Worm (Caenorhabditis elegans) whole organism, young adult: ENCODE results near the gene pkc-1.

Experiments used
- B0019.2 ChIP-seq: fragments of 200-800 bp; sonication (Bioruptor generic); conservative IDR thresholded peaks from 2 replicates; pipeline ENCODE4 v1.3.6; 2022; ENCODE audit warnings: missing genetic modification reagents, missing genetic modification characterization, missing compliant biosample characterization
- B0035.1 ChIP-seq: sonication (generic microtip); optimal IDR thresholded peaks from 2 replicates; lab custom pipeline; 2016; ENCODE audit warnings: missing genetic modification characterization, mild to moderate bottlenecking, missing compliant biosample characterization, missing genotype, missing genetic modification reagents
- B0336.3 ChIP-seq: fragments of 200-800 bp; sonication (Bioruptor generic); IDR thresholded peaks from 2 replicates; pipeline ENCODE4 v1.3.6; 2022; ENCODE audit warnings: missing genetic modification characterization, missing compliant biosample characterization
- F10E7.11 ChIP-seq: sonication (generic microtip); optimal IDR thresholded peaks from 2 replicates; lab custom pipeline; 2017; ENCODE audit warnings: mild to moderate bottlenecking, missing genetic modification characterization, moderate library complexity, missing compliant biosample characterization
- F22D6.2 ChIP-seq: sonication (generic microtip); optimal IDR thresholded peaks from 2 replicates; lab custom pipeline; 2016; ENCODE audit warnings: mild to moderate bottlenecking, missing genetic modification characterization, missing compliant biosample characterization
- F49E8.2 ChIP-seq: sonication (generic microtip); optimal IDR thresholded peaks from 3 replicates; lab custom pipeline; 2017; ENCODE audit warnings: missing genetic modification characterization, mild to moderate bottlenecking, missing compliant biosample characterization, antibody characterized with exemption, moderate library complexity; ENCODE audit not compliant: insufficient read depth
- F57A8.1 ChIP-seq: fragments of 200-800 bp; sonication (Bioruptor generic); optimal IDR thresholded peaks from 2 replicates; lab custom pipeline; 2018; ENCODE audit warnings: mild to moderate bottlenecking, missing genetic modification characterization, moderate library complexity, missing compliant biosample characterization
- K11D2.4 ChIP-seq: fragments of 200-800 bp; sonication (Bioruptor generic); IDR thresholded peaks from 2 replicates; pipeline ENCODE4 v1.3.6; 2022; ENCODE audit warnings: missing genetic modification reagents, missing genetic modification characterization, missing compliant biosample characterization
- K12H6.12 ChIP-seq: fragments of 200-800 bp; sonication (Bioruptor generic); optimal IDR thresholded peaks from 2 replicates; lab custom pipeline; 2018; ENCODE audit warnings: mild to moderate bottlenecking, missing genetic modification characterization, missing compliant biosample characterization
- T07F8.4 ChIP-seq: sonication (generic microtip); optimal IDR thresholded peaks from 2 replicates; lab custom pipeline; 2016; ENCODE audit warnings: mild to moderate bottlenecking, missing genetic modification characterization, moderate library complexity, missing compliant biosample characterization
- Y53F4B.3 ChIP-seq: fragments of 200-800 bp; sonication (Bioruptor generic); IDR thresholded peaks from 2 replicates; pipeline ENCODE4 v1.3.6; 2022; ENCODE audit warnings: missing genetic modification reagents, missing genetic modification characterization, missing compliant biosample characterization
- Y67H2A.10 ChIP-seq: fragments of 200-800 bp; sonication (Bioruptor generic); conservative IDR thresholded peaks from 2 replicates; pipeline ENCODE4 v1.3.6; 2022; ENCODE audit warnings: missing genetic modification reagents, missing genetic modification characterization, missing compliant biosample characterization
- Y95B8A.8 ChIP-seq: fragments of 200-800 bp; sonication (Bioruptor generic); IDR thresholded peaks from 2 replicates; pipeline ENCODE4 v1.3.6; 2022; ENCODE audit warnings: missing genetic modification reagents, missing genetic modification characterization, missing compliant biosample characterization
- atf-7 ChIP-seq: sonication (generic microtip); optimal IDR thresholded peaks from 2 replicates; lab custom pipeline; 2017; ENCODE audit warnings: mild to moderate bottlenecking, missing genetic modification characterization, missing compliant biosample characterization
- athp-1 ChIP-seq: sonication (generic microtip); optimal IDR thresholded peaks from 2 replicates; lab custom pipeline; 2017; ENCODE audit warnings: mild to moderate bottlenecking, missing genetic modification characterization, missing compliant biosample characterization
- attf-3 ChIP-seq: fragments of 200-800 bp; sonication (Bioruptor generic); conservative IDR thresholded peaks from 2 replicates; pipeline ENCODE4 v1.3.6; 2022; ENCODE audit warnings: missing genetic modification reagents, missing genetic modification characterization, missing compliant biosample characterization
- bed-1 ChIP-seq: fragments of 200-800 bp; sonication (Bioruptor generic); IDR thresholded peaks from 2 replicates; pipeline ENCODE4 v1.3.6; 2022; ENCODE audit warnings: missing genetic modification reagents, missing genetic modification characterization, missing compliant biosample characterization
- bed-2 ChIP-seq: fragments of 200-800 bp; sonication (Bioruptor generic); IDR thresholded peaks from 2 replicates; pipeline ENCODE4 v1.3.6; 2022; ENCODE audit warnings: missing genetic modification reagents, missing genetic modification characterization, missing compliant biosample characterization
- cebp-2 ChIP-seq: fragments of 200-800 bp; sonication (Bioruptor generic); IDR thresholded peaks from 2 replicates; pipeline ENCODE4 v1.3.6; 2022; ENCODE audit warnings: missing genetic modification characterization, missing compliant biosample characterization
- ceh-58 ChIP-seq: fragments of 200-800 bp; sonication (Bioruptor generic); IDR thresholded peaks from 2 replicates; pipeline ENCODE4 v1.3.6; 2022; ENCODE audit warnings: missing genetic modification characterization, missing compliant biosample characterization
- ceh-79 ChIP-seq: sonication (generic microtip); optimal IDR thresholded peaks from 2 replicates; lab custom pipeline; 2017; ENCODE audit warnings: mild to moderate bottlenecking, missing genetic modification characterization, missing compliant biosample characterization
- ceh-91 ChIP-seq: fragments of 200-800 bp; sonication (Bioruptor generic); IDR thresholded peaks from 2 replicates; pipeline ENCODE4 v1.3.6; 2022; ENCODE audit warnings: missing genetic modification reagents, missing genetic modification characterization, missing compliant biosample characterization
- die-1 ChIP-seq: sonication (generic microtip); optimal IDR thresholded peaks from 2 replicates; lab custom pipeline; 2016; ENCODE audit warnings: missing genotype, mild to moderate bottlenecking, missing genetic modification characterization, missing compliant biosample characterization
- dox-1 ChIP-seq: fragments of 200-800 bp; sonication (Bioruptor generic); IDR thresholded peaks from 2 replicates; pipeline ENCODE4 v1.3.6; 2022; ENCODE audit warnings: missing genetic modification reagents, missing genetic modification characterization, missing compliant biosample characterization
- efl-1 ChIP-seq: fragments of 150-350 bp; optimal IDR thresholded peaks from 2 replicates; lab custom pipeline; 2014; ENCODE audit warnings: missing biosample characterization, missing genetic modification reagents, missing genetic modification characterization
- gei-17 ChIP-seq: fragments of 200-800 bp; sonication (Bioruptor generic); optimal IDR thresholded peaks from 2 replicates; lab custom pipeline; 2018; ENCODE audit warnings: mild to moderate bottlenecking, missing genetic modification characterization, missing compliant biosample characterization
- hlh-12 ChIP-seq: sonication (generic microtip); optimal IDR thresholded peaks from 2 replicates; lab custom pipeline; 2016; ENCODE audit warnings: missing genetic modification characterization, missing compliant biosample characterization
- hlh-26 ChIP-seq: fragments of 200-800 bp; sonication (Bioruptor generic); conservative IDR thresholded peaks from 2 replicates; pipeline ENCODE4 v1.3.6; 2022; ENCODE audit warnings: missing genetic modification reagents, missing genetic modification characterization, missing compliant biosample characterization
- lag-1 ChIP-seq: fragments of 200-800 bp; sonication (Bioruptor generic); IDR thresholded peaks from 2 replicates; pipeline ENCODE4 v1.3.6; 2022; ENCODE audit warnings: missing genetic modification reagents, missing genetic modification characterization, missing compliant biosample characterization
- lin-26 ChIP-seq: fragments of 200-800 bp; sonication (Bioruptor generic); IDR thresholded peaks from 2 replicates; pipeline ENCODE4 v1.3.6; 2022; ENCODE audit warnings: missing genetic modification reagents, missing genetic modification characterization, missing compliant biosample characterization
- lin-40 ChIP-seq: sonication (generic microtip); optimal IDR thresholded peaks from 2 replicates; lab custom pipeline; 2016; ENCODE audit warnings: missing genetic modification characterization, mild to moderate bottlenecking, missing compliant biosample characterization, missing genotype, missing genetic modification reagents
- lir-1 ChIP-seq: fragments of 200-800 bp; sonication (Bioruptor generic); conservative IDR thresholded peaks from 2 replicates; pipeline ENCODE4 v1.3.6; 2022; ENCODE audit warnings: missing genetic modification reagents, missing genetic modification characterization, missing compliant biosample characterization
- lsy-27 ChIP-seq: sonication (generic microtip); optimal IDR thresholded peaks from 2 replicates; lab custom pipeline; 2017; ENCODE audit warnings: missing genetic modification characterization, mild to moderate bottlenecking, missing compliant biosample characterization, antibody characterized with exemption, missing genotype, borderline replicate concordance; ENCODE audit not compliant: insufficient read depth
- madf-6 ChIP-seq: fragments of 200-800 bp; sonication (Bioruptor generic); IDR thresholded peaks from 2 replicates; pipeline ENCODE4 v1.3.6; 2022; ENCODE audit warnings: missing genetic modification reagents, missing genetic modification characterization, missing compliant biosample characterization
- mes-4 ChIP-seq: sonication (generic microtip); optimal IDR thresholded peaks from 2 replicates; lab custom pipeline; 2016; ENCODE audit warnings: missing genotype, missing genetic modification characterization, missing compliant biosample characterization
- nfyb-1 ChIP-seq: fragments of 200-800 bp; sonication (Bioruptor generic); IDR thresholded peaks from 2 replicates; pipeline ENCODE4 v1.3.6; 2022; ENCODE audit warnings: missing genetic modification reagents, missing genetic modification characterization, missing compliant biosample characterization
- nhr-179 ChIP-seq: sonication (generic microtip); optimal IDR thresholded peaks from 2 replicates; lab custom pipeline; 2016; ENCODE audit warnings: mild to moderate bottlenecking, missing genetic modification characterization, missing compliant biosample characterization
- pbrm-1 ChIP-seq: fragments of 200-800 bp; sonication (Bioruptor generic); IDR thresholded peaks from 2 replicates; pipeline ENCODE4 v1.3.6; 2022; ENCODE audit warnings: missing genetic modification reagents, missing genetic modification characterization, missing compliant biosample characterization
- pha-4 ChIP-seq: fragments of 150-350 bp; sonication (generic microtip); optimal IDR thresholded peaks from 2 replicates; lab custom pipeline; 2014; ENCODE audit warnings: missing biosample characterization, missing genetic modification reagents, missing genetic modification characterization
- rcor-1 ChIP-seq: fragments of 200-800 bp; sonication (Bioruptor generic); IDR thresholded peaks from 2 replicates; pipeline ENCODE4 v1.3.6; 2022; ENCODE audit warnings: missing genetic modification reagents, missing genetic modification characterization, missing compliant biosample characterization
- repo-1 ChIP-seq: sonication (generic microtip); optimal IDR thresholded peaks from 2 replicates; lab custom pipeline; 2017; ENCODE audit warnings: mild to moderate bottlenecking, missing genetic modification characterization, missing compliant biosample characterization
- rpc-1 ChIP-seq, 2 experiments: fragments of 150-350 bp in 1 of 2; sonication (generic microtip) in 1 of 2; optimal IDR thresholded peaks; 2 replicates each; lab custom pipeline; 2014 to 2018; ENCODE audit warnings: missing biosample characterization in 1 of 2, missing genetic modification characterization in 1 of 2, missing genetic modification reagents in 1 of 2, missing genotype in 1 of 2
- sdz-38 ChIP-seq: sonication (generic microtip); optimal IDR thresholded peaks from 2 replicates; lab custom pipeline; 2016; ENCODE audit warnings: missing genotype, missing genetic modification characterization, missing compliant biosample characterization
- snpc-1.1 ChIP-seq: sonication (generic microtip); optimal IDR thresholded peaks from 2 replicates; lab custom pipeline; 2017; ENCODE audit warnings: missing genetic modification characterization, mild to moderate bottlenecking, missing compliant biosample characterization, antibody characterized with exemption, moderate library complexity, missing genotype, missing genetic modification reagents; ENCODE audit not compliant: insufficient read depth
- sptf-2 ChIP-seq: fragments of 200-800 bp; sonication (Bioruptor generic); optimal IDR thresholded peaks from 2 replicates; lab custom pipeline; 2018; ENCODE audit warnings: mild to moderate bottlenecking, missing genetic modification characterization, missing compliant biosample characterization
- unc-130 ChIP-seq: sonication (generic microtip); optimal IDR thresholded peaks from 2 replicates; lab custom pipeline; 2016; ENCODE audit warnings: missing genetic modification reagents, missing genetic modification characterization, missing compliant biosample characterization
- unc-62 ChIP-seq: fragments of 150-350 bp; optimal IDR thresholded peaks from 2 replicates; lab custom pipeline; 2014; ENCODE audit warnings: missing biosample characterization, missing genetic modification reagents, missing genetic modification characterization
- xnd-1 ChIP-seq: sonication (generic microtip); optimal IDR thresholded peaks from 2 replicates; lab custom pipeline; 2016; ENCODE audit warnings: missing genotype, missing genetic modification reagents, missing genetic modification characterization, missing compliant biosample characterization
- ztf-28 ChIP-seq: fragments of 200-800 bp; sonication (Bioruptor generic); IDR thresholded peaks from 2 replicates; pipeline ENCODE4 v1.3.6; 2022; ENCODE audit warnings: missing genetic modification reagents, missing genetic modification characterization, missing compliant biosample characterization
- ztf-6 ChIP-seq: fragments of 200-800 bp; sonication (Bioruptor generic); IDR thresholded peaks from 2 replicates; pipeline ENCODE4 v1.3.6; 2022; ENCODE audit warnings: missing genetic modification reagents, missing genetic modification characterization, missing compliant biosample characterization

Gene pkc-1

ce11 chrV:12024273-12024672 is 7.7 kb downstream of the pkc-1 start (continued):
- TF ChIP-seq attf-3, result no peak
- no peak for TF ChIP-seq cebp-2 (GFP tag; lab: Robert Waterston, UW)
- no peak for TF ChIP-seq atf-7 (tag; lab: Kevin White, UChicago)
- TF ChIP-seq lin-40 (tag; lab: Kevin White, UChicago), result peak; percentile 23
- 0 out of 2 replicates have a peak, but pooled peaks have one; percentile 57 for TF ChIP-seq nfyb-1 (GFP tag; lab: Robert Waterston, UW)
- no peak for TF ChIP-seq pha-4 (tag; lab: Kevin White, UChicago)
- TF ChIP-seq bed-2 (GFP tag; lab: Robert Waterston, UW), result no peak
- TF ChIP-seq athp-1 (tag; lab: Kevin White, UChicago), result no peak
- no peak for TF ChIP-seq lsy-27 (tag; lab: Kevin White, UChicago)
- TF ChIP-seq K11D2.4 (GFP tag; lab: Robert Waterston, UW), result no peak
- TF ChIP-seq hlh-26 (GFP tag; lab: Robert Waterston, UW), result no peak
- no peak for TF ChIP-seq mes-4 (tag; lab: Kevin White, UChicago)
- TF ChIP-seq F57A8.1 (GFP tag; lab: Kevin White, UChicago), result no peak
- TF ChIP-seq K12H6.12 (tag; lab: Kevin White, UChicago), result peak; percentile 49
- TF ChIP-seq efl-1, result no peak
- no peak for TF ChIP-seq die-1 (tag; lab: Kevin White, UChicago)
- no peak for TF ChIP-seq Y67H2A.10 (GFP tag; lab: Robert Waterston, UW)
- TF ChIP-seq madf-6, result no peak
- no peak for TF ChIP-seq B0035.1 (tag; lab: Kevin White, UChicago)
- no peak for TF ChIP-seq hlh-12 (tag; lab: Kevin White, UChicago)
- no peak for TF ChIP-seq F22D6.2 (tag; lab: Kevin White, UChicago)
- no peak for TF ChIP-seq snpc-1.1 (tag; lab: Kevin White, UChicago)
- no peak for TF ChIP-seq B0019.2 (GFP tag; lab: Robert Waterston, UW)
- no peak for TF ChIP-seq F49E8.2 (tag; lab: Kevin White, UChicago)
- no peak for TF ChIP-seq ceh-79 (tag; lab: Kevin White, UChicago)
- TF ChIP-seq lin-26 (GFP tag; lab: Robert Waterston, UW), result no peak
- TF ChIP-seq repo-1 (tag; lab: Kevin White, UChicago), result no peak
- no peak for TF ChIP-seq ceh-58
- no peak for TF ChIP-seq Y53F4B.3 (GFP tag; lab: Robert Waterston, UW)
- no peak for TF ChIP-seq sdz-38 (tag; lab: Kevin White, UChicago)
- no peak for TF ChIP-seq unc-130
- no peak for TF ChIP-seq lag-1 (GFP tag; lab: Robert Waterston, UW)
- no peak for TF ChIP-seq gei-17 (GFP tag; lab: Kevin White, UChicago)
- no peak for TF ChIP-seq rcor-1 (GFP tag; lab: Robert Waterston, UW)
- no peak for TF ChIP-seq dox-1 (GFP tag; lab: Robert Waterston, UW)
- TF ChIP-seq sptf-2 (GFP tag; lab: Kevin White, UChicago), result no peak
- TF ChIP-seq xnd-1 (tag; lab: Kevin White, UChicago), result no peak
- no peak for TF ChIP-seq ztf-6 (GFP tag; lab: Robert Waterston, UW)
- TF ChIP-seq nhr-179 (tag; lab: Kevin White, UChicago), result no peak
- TF ChIP-seq T07F8.4 (tag; lab: Kevin White, UChicago), result no peak
- no peak for TF ChIP-seq Y95B8A.8 (GFP tag; lab: Robert Waterston, UW)
- TF ChIP-seq F10E7.11 (tag; lab: Kevin White, UChicago), result no peak
- no peak for TF ChIP-seq rpc-1 (optimal IDR thresholded peaks at IDR 0.05; lab: Kevin White, UChicago)
- TF ChIP-seq rpc-1 (tag; optimal IDR thresholded peaks at IDR 0.05; lab: Kevin White, UChicago), result no peak
- no peak for TF ChIP-seq lir-1 (GFP tag; lab: Robert Waterston, UW)
- TF ChIP-seq ceh-91 (GFP tag; lab: Robert Waterston, UW), result no peak
- TF ChIP-seq unc-62 (GFP tag; lab: Kevin White, UChicago), result no peak
- no peak for TF ChIP-seq bed-1
- TF ChIP-seq pbrm-1 (GFP tag; lab: Robert Waterston, UW), result no peak
- 0 out of 2 replicates have a peak, but pooled peaks have one; percentile 42 for TF ChIP-seq B0336.3
- TF ChIP-seq ztf-28 (GFP tag; lab: Robert Waterston, UW), result 0 out of 2 replicates have a peak, but pooled peaks have one; percentile 37
